Fruit fly (Drosophila melanogaster) S2 (cell line): ENCODE results near the gene CG32267.

Experiments
- CG8478 ChIP-seq: fragments of >200 bp; optimal IDR thresholded peaks from 2 replicates; lab custom pipeline; 2018
- CTCF ChIP-seq, 2 experiments: fragments of >200 bp; optimal IDR thresholded peaks; 2 replicates each; lab custom pipeline; 2018

DNA sequence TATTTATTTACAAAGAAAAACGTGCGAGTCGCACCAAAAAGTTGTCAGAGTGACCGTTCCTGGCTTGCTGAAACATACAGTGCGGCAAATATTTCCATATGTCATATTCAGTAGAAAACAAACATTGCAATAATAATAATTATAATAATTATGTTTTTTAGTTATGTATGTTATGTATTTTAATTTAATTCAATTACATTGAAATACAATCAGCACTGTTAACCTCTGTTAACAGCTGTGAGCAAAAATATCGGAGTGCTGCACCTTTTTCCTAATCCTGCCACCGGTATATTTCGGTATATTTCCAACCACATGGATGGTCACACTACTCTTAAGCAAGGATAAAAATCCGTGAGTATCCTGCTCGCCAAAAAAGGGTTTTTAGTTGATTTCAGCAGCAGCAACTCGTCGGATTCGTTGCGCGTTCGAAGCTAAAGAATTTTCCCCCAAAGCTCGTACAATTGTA is at the start of gene CG32267, which contains the start of gene CG42324:
- no peak for TF ChIP-seq CG8478
- peak in 1 of 2 experiments; percentile 9 for TF ChIP-seq CTCF (optimal IDR thresholded peaks at IDR 0.05; lab: Kevin White, UChicago)
